Worm (Caenorhabditis elegans) whole organism, L4 larva: ENCODE results near the gene F45H10.2.

Source experiments
- F10B5.3 ChIP-seq: sonication (generic microtip); optimal IDR thresholded peaks from 2 replicates; lab custom pipeline; 2016; ENCODE audit warnings: mild to moderate bottlenecking, missing genetic modification characterization, missing compliant biosample characterization
- F26F4.8 ChIP-seq: fragments of 200-800 bp; sonication (Bioruptor generic); conservative IDR thresholded peaks from 2 replicates; pipeline ENCODE4 v1.3.6; 2022; ENCODE audit warnings: missing genetic modification characterization, missing compliant biosample characterization
- F37D6.2 ChIP-seq: sonication (generic microtip); optimal IDR thresholded peaks from 2 replicates; lab custom pipeline; 2016; ENCODE audit warnings: mild to moderate bottlenecking, missing genetic modification characterization, missing compliant biosample characterization
- F44E2.7 ChIP-seq: fragments of 200-800 bp; sonication (Bioruptor generic); IDR thresholded peaks from 2 replicates; pipeline ENCODE4 v2.1.2; 2022; ENCODE audit warnings: missing genetic modification characterization, missing compliant biosample characterization
- Y75B8A.6 ChIP-seq: fragments of 200-800 bp; sonication (Bioruptor generic); IDR thresholded peaks from 2 replicates; pipeline ENCODE4 v1.3.6; 2022; ENCODE audit warnings: missing genetic modification reagents, missing genetic modification characterization, missing compliant biosample characterization
- ZK337.2 ChIP-seq: fragments of 200-800 bp; sonication (Bioruptor generic); IDR thresholded peaks from 2 replicates; pipeline ENCODE4 v1.3.6; 2022; ENCODE audit warnings: missing genetic modification reagents, missing genetic modification characterization, missing compliant biosample characterization
- aha-1 ChIP-seq: fragments of 150-350 bp; peaks from one replicate; lab custom pipeline; 2014; ENCODE audit warnings: missing biosample characterization, missing genetic modification characterization
- aly-2 ChIP-seq: sonication (generic microtip); optimal IDR thresholded peaks from 2 replicates; lab custom pipeline; 2018; ENCODE audit warnings: missing biosample characterization, missing genetic modification characterization
- ceh-20 ChIP-seq: fragments of 200-800 bp; sonication (Bioruptor generic); IDR thresholded peaks from 2 replicates; pipeline ENCODE4 v1.3.6; 2022; ENCODE audit warnings: missing genetic modification reagents, missing genetic modification characterization, missing compliant biosample characterization
- ces-1 ChIP-seq: fragments of 150-350 bp; sonication (generic microtip); optimal IDR thresholded peaks from 4 replicates; lab custom pipeline; 2014; ENCODE audit warnings: missing biosample characterization, missing genetic modification reagents, missing genetic modification characterization
- cey-2 ChIP-seq: sonication (generic microtip); optimal IDR thresholded peaks from 3 replicates; lab custom pipeline; 2017; ENCODE audit warnings: missing genetic modification characterization, mild to moderate bottlenecking, missing compliant biosample characterization, antibody characterized with exemption, borderline replicate concordance; ENCODE audit not compliant: insufficient read depth
- ctbp-1 ChIP-seq: fragments of 200-800 bp; sonication (Bioruptor generic); IDR thresholded peaks from 2 replicates; pipeline ENCODE4 v1.3.6; 2022; ENCODE audit warnings: missing genetic modification reagents, missing genetic modification characterization, missing compliant biosample characterization
- daf-16 ChIP-seq, 3 experiments: sonication (generic microtip); optimal IDR thresholded peaks; 2 replicates each; lab custom pipeline; 2016 to 2017; ENCODE audit warnings: missing genetic modification characterization in 3 of 3, missing genetic modification reagents in 3 of 3, mild to moderate bottlenecking in 2 of 3, missing compliant biosample characterization in 2 of 3, missing biosample characterization in 1 of 3, moderate library complexity in 1 of 3
- dmd-6 ChIP-seq: fragments of 200-800 bp; sonication (Bioruptor generic); IDR thresholded peaks from 2 replicates; pipeline ENCODE4 v1.3.6; 2022; ENCODE audit warnings: missing genetic modification reagents, missing genetic modification characterization, missing compliant biosample characterization
- dmd-9 ChIP-seq: fragments of 200-800 bp; sonication (Bioruptor generic); IDR thresholded peaks from 2 replicates; pipeline ENCODE4 v1.3.6; 2022; ENCODE audit warnings: missing genetic modification reagents, missing genetic modification characterization, missing compliant biosample characterization
- dpl-1 ChIP-seq: fragments of 150-350 bp; optimal IDR thresholded peaks from 2 replicates; lab custom pipeline; 2014; ENCODE audit warnings: missing biosample characterization, missing genetic modification reagents, missing genetic modification characterization
- duxl-1 ChIP-seq: sonication (generic microtip); optimal IDR thresholded peaks from 2 replicates; lab custom pipeline; 2016; ENCODE audit warnings: mild to moderate bottlenecking, missing genetic modification characterization, moderate library complexity, missing compliant biosample characterization; ENCODE audit not compliant: poor library complexity
- dve-1 ChIP-seq: sonication (generic microtip); optimal IDR thresholded peaks from 2 replicates; lab custom pipeline; 2017; ENCODE audit warnings: antibody characterized with exemption, mild to moderate bottlenecking, missing genetic modification characterization, missing compliant biosample characterization; ENCODE audit not compliant: insufficient read depth
- egl-43 ChIP-seq: fragments of 200-800 bp; sonication (Bioruptor generic); IDR thresholded peaks from 2 replicates; pipeline ENCODE4 v1.3.6; 2022; ENCODE audit warnings: missing genetic modification reagents, missing genetic modification characterization, missing compliant biosample characterization
- fos-1 ChIP-seq: fragments of 150-350 bp; optimal IDR thresholded peaks from 2 replicates; lab custom pipeline; 2014; ENCODE audit warnings: missing biosample characterization, missing genetic modification characterization
- gei-8 ChIP-seq: fragments of 200-800 bp; sonication (Bioruptor generic); optimal IDR thresholded peaks from 2 replicates; lab custom pipeline; 2018; ENCODE audit warnings: mild to moderate bottlenecking, missing genetic modification characterization, missing compliant biosample characterization
- hlh-11 ChIP-seq: fragments of 200-800 bp; sonication (Bioruptor generic); optimal IDR thresholded peaks from 2 replicates; lab custom pipeline; 2018; ENCODE audit warnings: mild to moderate bottlenecking, missing genetic modification characterization, missing compliant biosample characterization
- hlh-30 ChIP-seq: sonication (generic microtip); optimal IDR thresholded peaks from 2 replicates; lab custom pipeline; 2017; ENCODE audit warnings: antibody characterized with exemption, mild to moderate bottlenecking, missing genetic modification characterization, missing compliant biosample characterization; ENCODE audit not compliant: insufficient read depth
- hmg-1.1 ChIP-seq: fragments of 200-800 bp; sonication (Bioruptor generic); IDR thresholded peaks from 2 replicates; pipeline ENCODE4 v1.3.6; 2022; ENCODE audit warnings: missing genetic modification reagents, missing genetic modification characterization, missing compliant biosample characterization
- lim-7 ChIP-seq: fragments of 200-800 bp; sonication (Bioruptor generic); IDR thresholded peaks from 2 replicates; pipeline ENCODE4 v1.3.6; 2022; ENCODE audit warnings: missing genetic modification characterization, missing compliant biosample characterization
- lin-38 ChIP-seq: fragments of 200-800 bp; sonication (Bioruptor generic); IDR thresholded peaks from 2 replicates; pipeline ENCODE4 v1.3.6; 2022; ENCODE audit warnings: missing genetic modification reagents, missing genetic modification characterization, missing compliant biosample characterization
- madf-9 ChIP-seq: fragments of 200-800 bp; sonication (Bioruptor generic); conservative IDR thresholded peaks from 2 replicates; pipeline ENCODE4 v1.3.6; 2022; ENCODE audit warnings: missing genetic modification reagents, missing genetic modification characterization, missing compliant biosample characterization
- mdt-29 ChIP-seq: fragments of 200-800 bp; sonication (Bioruptor generic); IDR thresholded peaks from 2 replicates; pipeline ENCODE4 v1.3.6; 2022; ENCODE audit warnings: missing genetic modification reagents, missing genetic modification characterization, missing compliant biosample characterization
- mes-2 ChIP-seq: sonication (generic microtip); optimal IDR thresholded peaks from 2 replicates; lab custom pipeline; 2016; ENCODE audit warnings: missing genotype, mild to moderate bottlenecking, missing genetic modification characterization, missing compliant biosample characterization; ENCODE audit not compliant: poor library complexity, severe bottlenecking
- mxl-3 ChIP-seq: fragments of 200-800 bp; sonication (Bioruptor generic); optimal IDR thresholded peaks from 2 replicates; lab custom pipeline; 2018; ENCODE audit warnings: mild to moderate bottlenecking, missing genetic modification characterization, missing compliant biosample characterization
- nhr-10 ChIP-seq: fragments of 150-350 bp; optimal IDR thresholded peaks from 2 replicates; lab custom pipeline; 2014; ENCODE audit warnings: missing biosample characterization, missing genetic modification characterization
- nhr-102 ChIP-seq: sonication (generic microtip); optimal IDR thresholded peaks from 2 replicates; lab custom pipeline; 2016; ENCODE audit warnings: mild to moderate bottlenecking, missing genetic modification characterization, moderate library complexity, missing compliant biosample characterization
- nhr-28 ChIP-seq: fragments of 150-350 bp; optimal IDR thresholded peaks from 2 replicates; lab custom pipeline; 2014; ENCODE audit warnings: missing biosample characterization, missing genetic modification characterization
- nhr-41 ChIP-seq: fragments of 200-800 bp; sonication (Bioruptor generic); IDR thresholded peaks from 2 replicates; pipeline ENCODE4 v1.3.6; 2022; ENCODE audit warnings: missing genetic modification reagents, missing genetic modification characterization, missing compliant biosample characterization
- nhr-42 ChIP-seq: fragments of 200-800 bp; sonication (Bioruptor generic); IDR thresholded peaks from 2 replicates; pipeline ENCODE4 v1.3.6; 2022; ENCODE audit warnings: missing genetic modification characterization, missing compliant biosample characterization
- nhr-48 ChIP-seq: sonication (generic microtip); optimal IDR thresholded peaks from 2 replicates; lab custom pipeline; 2016; ENCODE audit warnings: mild to moderate bottlenecking, missing genetic modification characterization, missing compliant biosample characterization
- nhr-6 ChIP-seq: fragments of 150-350 bp; optimal IDR thresholded peaks from 2 replicates; lab custom pipeline; 2014; ENCODE audit warnings: missing biosample characterization, missing genetic modification characterization
- php-3 ChIP-seq: fragments of 200-800 bp; sonication (Bioruptor generic); IDR thresholded peaks from 2 replicates; pipeline ENCODE4 v1.3.6; 2022; ENCODE audit warnings: missing genetic modification reagents, missing genetic modification characterization, missing compliant biosample characterization
- sdz-12 ChIP-seq: fragments of 200-800 bp; sonication (Bioruptor generic); optimal IDR thresholded peaks from 2 replicates; lab custom pipeline; 2018; ENCODE audit warnings: mild to moderate bottlenecking, missing genetic modification characterization, missing compliant biosample characterization
- set-16 ChIP-seq: fragments of 200-800 bp; sonication (Bioruptor generic); IDR thresholded peaks from 2 replicates; pipeline ENCODE4 v1.3.6; 2022; ENCODE audit warnings: missing genetic modification reagents, missing genetic modification characterization, missing compliant biosample characterization
- skn-1 ChIP-seq: fragments of 150-350 bp; optimal IDR thresholded peaks from 2 replicates; lab custom pipeline; 2014; ENCODE audit warnings: missing biosample characterization, missing genetic modification characterization
- spr-1 ChIP-seq: sonication (generic microtip); optimal IDR thresholded peaks from 2 replicates; lab custom pipeline; 2016; ENCODE audit warnings: mild to moderate bottlenecking, missing genetic modification characterization, missing compliant biosample characterization
- spr-3 ChIP-seq: fragments of 200-800 bp; sonication (Bioruptor generic); optimal IDR thresholded peaks from 2 replicates; lab custom pipeline; 2018; ENCODE audit warnings: mild to moderate bottlenecking, missing genetic modification characterization, missing compliant biosample characterization
- tag-97 ChIP-seq: fragments of 200-800 bp; sonication (Bioruptor generic); IDR thresholded peaks from 2 replicates; pipeline ENCODE4 v1.3.6; 2022; ENCODE audit warnings: missing genetic modification characterization, missing compliant biosample characterization
- vab-7 ChIP-seq: fragments of 200-800 bp; sonication (Bioruptor generic); IDR thresholded peaks from 2 replicates; pipeline ENCODE4 v1.3.6; 2022; ENCODE audit warnings: missing genetic modification reagents, missing genetic modification characterization, missing compliant biosample characterization
- zfp-2 ChIP-seq: sonication (generic microtip); optimal IDR thresholded peaks from 2 replicates; lab custom pipeline; 2016; ENCODE audit warnings: mild to moderate bottlenecking, missing genetic modification characterization, missing compliant biosample characterization
- zfp-3 ChIP-seq: fragments of 200-800 bp; sonication (Bioruptor generic); conservative IDR thresholded peaks from 2 replicates; pipeline ENCODE4 v1.3.6; 2022; ENCODE audit warnings: missing genetic modification reagents, missing genetic modification characterization, missing compliant biosample characterization
- ztf-11 ChIP-seq: fragments of 150-350 bp; optimal IDR thresholded peaks from 2 replicates; lab custom pipeline; 2014; ENCODE audit warnings: missing biosample characterization, missing genetic modification characterization

F45H10.2 gene

DNA sequence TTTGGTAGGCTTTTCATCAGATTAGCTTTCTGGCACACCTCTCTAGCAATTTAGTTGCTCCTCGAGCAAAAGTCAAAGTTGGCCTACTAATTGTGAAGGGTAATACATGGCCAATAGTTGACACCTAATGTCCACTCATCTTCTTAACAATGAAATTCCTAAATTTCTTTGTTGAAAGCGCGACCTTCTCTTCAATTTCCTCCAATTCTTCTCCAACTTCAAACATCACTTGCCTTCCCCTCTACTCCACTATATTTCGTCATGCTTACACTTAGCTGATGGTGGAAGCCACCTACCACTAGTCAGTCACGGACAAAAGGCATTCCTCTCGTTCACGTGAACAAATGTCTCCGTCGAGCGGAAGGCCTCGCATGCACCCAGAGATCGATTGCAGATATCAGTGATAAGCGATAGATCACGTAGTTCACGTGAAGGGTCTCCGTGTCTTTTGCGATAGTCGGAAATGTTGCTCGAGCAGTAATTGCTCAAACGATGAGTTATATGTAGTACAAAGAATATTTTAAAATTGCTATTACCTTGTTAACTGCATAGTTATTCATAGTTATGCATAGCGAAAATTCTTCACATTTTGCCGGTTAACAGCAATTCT, 23.7 kb downstream of the F45H10.2 start, which contains the start of gene E01G4.3 (continued):
- TF ChIP-seq fos-1 (tag; lab: Kevin White, UChicago), result no peak
- peak; percentile 97 for TF ChIP-seq aha-1
- TF ChIP-seq mes-2 (tag; lab: Kevin White, UChicago), result peak; percentile 17
- TF ChIP-seq skn-1, result no peak
- no peak for TF ChIP-seq cey-2 (tag; lab: Kevin White, UChicago)
- no peak for TF ChIP-seq nhr-41 (GFP tag; lab: Robert Waterston, UW)
- TF ChIP-seq dmd-9, result no peak
- TF ChIP-seq ceh-20 (GFP tag; lab: Robert Waterston, UW), result peak; percentile 50; the same call in 1 of the 2 replicates
- no peak for TF ChIP-seq duxl-1
- no peak for TF ChIP-seq zfp-2 (tag; lab: Kevin White, UChicago)
- TF ChIP-seq F44E2.7 (GFP tag; lab: Robert Waterston, UW), result no peak
- no peak for TF ChIP-seq set-16 (GFP tag; lab: Robert Waterston, UW)
- no peak for TF ChIP-seq ZK337.2
- TF ChIP-seq nhr-10 (tag; lab: Kevin White, UChicago), result peak; percentile 86
- peak; percentile 95 for TF ChIP-seq hlh-11 (tag; lab: Kevin White, UChicago)
- no peak for TF ChIP-seq ztf-11
- no peak for TF ChIP-seq sdz-12 (GFP tag; lab: Kevin White, UChicago)
- peak; percentile 70 for TF ChIP-seq mxl-3 (GFP tag; lab: Kevin White, UChicago)
- no peak for TF ChIP-seq zfp-3 (GFP tag; lab: Robert Waterston, UW)
- peak; percentile 53 for TF ChIP-seq php-3 (GFP tag; lab: Robert Waterston, UW)
- no peak for TF ChIP-seq spr-3 (GFP tag; lab: Kevin White, UChicago)
- no peak for TF ChIP-seq lim-7 (GFP tag; lab: Robert Waterston, UW)
- no peak for TF ChIP-seq hmg-1.1 (GFP tag; lab: Robert Waterston, UW)
- TF ChIP-seq F10B5.3 (tag; lab: Kevin White, UChicago), result no peak
- TF ChIP-seq mdt-29 (GFP tag; lab: Robert Waterston, UW), result no peak
- TF ChIP-seq daf-16 (GFP tag; optimal IDR thresholded peaks at IDR 0.05; lab: Kevin White, UChicago), result peak in 1 of 2 experiments; percentile 68
- TF ChIP-seq daf-16 (tag; optimal IDR thresholded peaks at IDR 0.05; lab: Kevin White, UChicago), result peak; percentile 96
- TF ChIP-seq lin-38 (GFP tag; lab: Robert Waterston, UW), result peak; percentile 39; the same call in 1 of the 2 replicates
- TF ChIP-seq F37D6.2 (tag; lab: Kevin White, UChicago), result no peak
- TF ChIP-seq nhr-48 (tag; lab: Kevin White, UChicago), result peak; percentile 97
- TF ChIP-seq nhr-102 (tag; lab: Kevin White, UChicago), result peak; percentile 77
- no peak for TF ChIP-seq tag-97
- no peak for TF ChIP-seq egl-43
- peak; percentile 26; the same call in 1 of the 2 replicates for TF ChIP-seq ctbp-1 (GFP tag; lab: Robert Waterston, UW)
- TF ChIP-seq F26F4.8 (GFP tag; lab: Robert Waterston, UW), result no peak
- TF ChIP-seq spr-1 (tag; lab: Kevin White, UChicago), result peak; percentile 10
- peak; percentile 52 for TF ChIP-seq gei-8 (GFP tag; lab: Kevin White, UChicago)
- TF ChIP-seq vab-7 (GFP tag; lab: Robert Waterston, UW), result no peak
- TF ChIP-seq madf-9, result no peak
- peak; percentile 89 for TF ChIP-seq dve-1 (tag; lab: Kevin White, UChicago)
- TF ChIP-seq hlh-30 (tag; lab: Kevin White, UChicago), result peak; percentile 94
- no peak for TF ChIP-seq aly-2 (tag; lab: Kevin White, UChicago)
- no peak for TF ChIP-seq ces-1
- peak; percentile 31 for TF ChIP-seq nhr-6 (tag; lab: Kevin White, UChicago)
- TF ChIP-seq Y75B8A.6, result no peak
- no peak for TF ChIP-seq dpl-1
- TF ChIP-seq nhr-42 (GFP tag; lab: Robert Waterston, UW), result peak; percentile 11; the same call in 1 of the 2 replicates
- TF ChIP-seq nhr-28 (tag; lab: Kevin White, UChicago), result peak; percentile 94
- peak; percentile 98 for TF ChIP-seq dmd-6
- TF ChIP-seq, all 104 proteins: peak for 35
